Fruit fly (Drosophila melanogaster): Measurements from ENCODE around the gene nis.
A peak's percentile ranks its signal among the peaks of the same experiment; 100 is the strongest.

nis gene

dm6 chr2L:1624750-1625149, 37.8 kb upstream of the nis start (continued):
- TF ChIP-seq CG1832 (GFP tag; optimal IDR thresholded peaks at IDR 0.05): no peak
- peak; percentile 77 for TF ChIP-seq caup (GFP tag; optimal IDR thresholded peaks at IDR 0.05; ENCODE audit: severe bottlenecking)
- TF ChIP-seq CoRest (tag; optimal IDR thresholded peaks at IDR 0.05): peak; percentile 73
- TF ChIP-seq CG7987 (GFP tag; optimal IDR thresholded peaks at IDR 0.05): no peak
- TF ChIP-seq CG15479 (GFP tag; optimal IDR thresholded peaks at IDR 0.05): no peak
- peak; percentile 17 for TF ChIP-seq CG4328 (GFP tag; optimal IDR thresholded peaks at IDR 0.05)
- TF ChIP-seq CG12236 (GFP tag; optimal IDR thresholded peaks at IDR 0.05): no peak
- TF ChIP-seq corto (GFP tag; optimal IDR thresholded peaks at IDR 0.05): no peak
- TF ChIP-seq CG16863 (GFP tag; optimal IDR thresholded peaks at IDR 0.05): peak; percentile 58
- no peak; the same call in 1 of the 2 replicates for TF ChIP-seq dati (GFP tag; IDR thresholded peaks at IDR 0.05)
- TF ChIP-seq BEAF-32 (GFP tag; optimal IDR thresholded peaks at IDR 0.05): no peak
- TF ChIP-seq CG15011 (GFP tag; optimal IDR thresholded peaks at IDR 0.05): peak; percentile 46
- TF ChIP-seq Side (GFP tag; optimal IDR thresholded peaks at IDR 0.05): peak; percentile 54
- TF ChIP-seq inv (GFP tag; IDR thresholded peaks at IDR 0.05; ENCODE audit: partially characterized antibody): no peak
- TF ChIP-seq CG12942 (GFP tag; optimal IDR thresholded peaks at IDR 0.05): peak; percentile 68
- no peak for TF ChIP-seq CG30020 (tag; optimal IDR thresholded peaks at IDR 0.05)
- TF ChIP-seq grau (tag; optimal IDR thresholded peaks at IDR 0.05): peak; percentile 75
- peak; percentile 86 for TF ChIP-seq tgo (GFP tag; IDR thresholded peaks at IDR 0.05)
- peak; percentile 12 for TF ChIP-seq CG6254 (GFP tag; optimal IDR thresholded peaks at IDR 0.05)
- peak; percentile 48 for TF ChIP-seq Hey (tag; optimal IDR thresholded peaks at IDR 0.05)
- TF ChIP-seq Ptx1 (GFP tag; IDR thresholded peaks at IDR 0.05): peak; percentile 91
- TF ChIP-seq gro (GFP tag; optimal IDR thresholded peaks at IDR 0.05): peak; percentile 81
- peak; percentile 51; the same call in 1 of the 2 replicates for TF ChIP-seq E2f2 (GFP tag; IDR thresholded peaks at IDR 0.05)
- peak; percentile 80 for TF ChIP-seq CG1792 (GFP tag; optimal IDR thresholded peaks at IDR 0.05)
- TF ChIP-seq B-H1 (GFP tag; IDR thresholded peaks at IDR 0.05): peak; percentile 82
- TF ChIP-seq CG8359 (GFP tag; optimal IDR thresholded peaks at IDR 0.05; ENCODE audit: borderline replicate concordance): peak; percentile 12

- TF ChIP-seq eyg (GFP tag; optimal IDR thresholded peaks at IDR 0.05): no peak
- no peak for TF ChIP-seq grn (GFP tag; optimal IDR thresholded peaks at IDR 0.05)
- TF ChIP-seq p53 (GFP tag; optimal IDR thresholded peaks at IDR 0.05): peak; percentile 9
- TF ChIP-seq sisA (GFP tag; IDR thresholded peaks at IDR 0.05): peak; percentile 84
- TF ChIP-seq Poxn (GFP tag; IDR thresholded peaks at IDR 0.05): peak; percentile 20; the same call in 1 of the 2 replicates
- no peak for TF ChIP-seq CG30020 (tag; optimal IDR thresholded peaks at IDR 0.05)
- no peak for TF ChIP-seq twi (tag; optimal IDR thresholded peaks at IDR 0.05)
- peak; percentile 20 for TF ChIP-seq CG30431 (GFP tag; optimal IDR thresholded peaks at IDR 0.05)
- no peak for TF ChIP-seq lov (optimal IDR thresholded peaks at IDR 0.05)
- no peak for TF ChIP-seq lov (GFP tag; IDR thresholded peaks at IDR 0.05)
- TF ChIP-seq Hmx (GFP tag; optimal IDR thresholded peaks at IDR 0.05): no peak
- peak; percentile 80 for TF ChIP-seq CG15269 (tag; optimal IDR thresholded peaks at IDR 0.05)
- TF ChIP-seq CG12219 (GFP tag; optimal IDR thresholded peaks at IDR 0.05): peak; percentile 46
- TF ChIP-seq CG5180 (GFP tag; optimal IDR thresholded peaks at IDR 0.05): peak; percentile 48
- peak; percentile 48 for TF ChIP-seq CG13775 (GFP tag; optimal IDR thresholded peaks at IDR 0.05)
- TF ChIP-seq CG3838 (GFP tag; optimal IDR thresholded peaks at IDR 0.05): no peak
- TF ChIP-seq Hsf (GFP tag; optimal IDR thresholded peaks at IDR 0.05): peak; percentile 71
- TF ChIP-seq CG10321 (GFP tag; IDR thresholded peaks at IDR 0.05): no peak; the same call in 1 of the 2 replicates
- peak; percentile 53 for TF ChIP-seq salm (tag; optimal IDR thresholded peaks at IDR 0.05)
- TF ChIP-seq HmgD (GFP tag; optimal IDR thresholded peaks at IDR 0.05): no peak
- TF ChIP-seq CG12659 (GFP tag; optimal IDR thresholded peaks at IDR 0.05): peak; percentile 71
- TF ChIP-seq CG3281 (GFP tag; optimal IDR thresholded peaks at IDR 0.05): peak; percentile 61
- peak; percentile 5 for TF ChIP-seq CG6813 (GFP tag; optimal IDR thresholded peaks at IDR 0.05)
- no peak for TF ChIP-seq Ets97D (GFP tag; optimal IDR thresholded peaks at IDR 0.05)
- TF ChIP-seq ro (GFP tag; IDR thresholded peaks at IDR 0.05): no peak
- peak; percentile 87 for TF ChIP-seq lab (GFP tag; optimal IDR thresholded peaks at IDR 0.05)
- peak; percentile 40 for TF ChIP-seq CG8944 (GFP tag; optimal IDR thresholded peaks at IDR 0.05)
Observed at dm6 chr2L:1620797-1621196, 33.8 kb upstream of the nis start.
